Worm (Caenorhabditis elegans): ENCODE results near the gene clec-146.

The clec-146 gene

DNA sequence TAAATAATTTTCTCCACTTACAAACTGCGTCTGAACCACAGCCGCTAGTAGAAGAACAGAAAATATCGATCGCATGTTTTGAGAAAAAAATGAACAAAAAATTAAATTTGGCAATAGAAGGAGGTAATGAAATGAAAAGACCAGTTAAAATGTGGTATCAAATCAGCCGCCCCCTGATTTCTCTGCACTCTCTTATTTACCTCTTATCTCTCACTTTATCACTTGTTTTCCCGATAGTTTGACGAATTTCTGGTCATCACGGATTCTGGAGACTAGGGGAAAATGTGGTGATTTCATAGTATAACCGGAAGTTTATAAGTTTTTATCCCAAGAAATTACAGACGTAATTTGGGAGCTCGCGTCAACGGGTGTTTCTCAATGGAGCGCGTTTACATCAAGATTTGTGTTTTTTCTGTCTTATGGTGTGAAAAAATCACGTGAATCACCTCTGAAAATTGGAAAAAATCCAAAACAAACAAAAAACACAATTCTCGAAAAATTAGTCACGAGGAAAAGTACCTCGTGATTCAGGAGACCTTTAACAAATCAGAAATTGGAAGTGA is at the start of gene clec-146:
Gene clec-146, minus strand, starts transcription at position 116 of the 563 bp plus-strand sequence.
- no peak for TF ChIP-seq W03F9.2 (tag; optimal IDR thresholded peaks at IDR 0.05)
- TF ChIP-seq dao-5 (tag; optimal IDR thresholded peaks at IDR 0.05), result no peak
- TF ChIP-seq him-1 (tag; optimal IDR thresholded peaks at IDR 0.05), result no peak

DNA sequence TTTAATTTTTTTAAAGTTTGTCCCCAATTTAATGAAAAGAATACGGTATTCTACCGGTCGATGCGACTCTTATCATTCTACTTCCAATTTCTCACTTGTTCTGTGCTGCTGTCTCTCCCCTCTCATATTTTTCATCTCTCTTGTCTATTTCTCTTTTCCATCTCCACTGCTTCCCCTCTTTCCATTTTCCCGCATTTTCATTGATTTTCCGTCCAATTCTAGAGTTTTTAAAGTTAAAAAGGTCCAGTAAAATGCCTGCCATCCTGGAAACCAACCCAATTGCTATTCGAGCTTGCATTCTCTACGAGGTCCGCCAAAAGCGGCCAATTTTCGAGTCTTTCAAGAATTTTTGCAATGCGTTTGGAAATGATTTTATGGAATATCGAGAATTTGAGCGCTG is 47.7 kb upstream of the clec-146 start, which contains the start of gene fbxa-167:
Gene fbxa-167, plus strand, starts transcription at position 179 of the 400 bp plus-strand sequence.
- TF ChIP-seq W03F9.2 (tag; optimal IDR thresholded peaks at IDR 0.05) (no peak), him-1 (tag; optimal IDR thresholded peaks at IDR 0.05) (no peak), dao-5 (tag; optimal IDR thresholded peaks at IDR 0.05) (no peak)

DNA sequence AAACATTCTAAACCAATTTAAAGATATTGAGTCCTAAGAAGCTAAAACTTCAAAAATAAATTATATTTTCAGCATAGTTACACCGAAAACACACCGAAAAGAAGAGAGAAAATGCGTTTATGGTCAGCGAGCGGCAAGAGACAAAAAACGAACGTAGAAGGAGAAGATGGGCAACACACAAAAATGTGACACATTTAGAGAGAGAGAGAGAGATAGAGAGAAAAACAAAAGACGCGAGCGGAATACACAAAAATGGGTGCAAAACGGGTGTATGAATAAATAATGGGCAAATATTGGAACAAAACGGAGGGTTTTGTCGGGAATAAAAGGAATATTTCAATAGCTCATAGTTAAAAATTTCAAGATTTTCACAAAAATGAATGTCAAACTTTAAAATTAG is 46.6 kb upstream of the clec-146 start:
- no peak for TF ChIP-seq dao-5 (tag; optimal IDR thresholded peaks at IDR 0.05)
- no peak for TF ChIP-seq him-1 (tag; optimal IDR thresholded peaks at IDR 0.05)
- TF ChIP-seq W03F9.2 (tag; optimal IDR thresholded peaks at IDR 0.05), result no peak

DNA sequence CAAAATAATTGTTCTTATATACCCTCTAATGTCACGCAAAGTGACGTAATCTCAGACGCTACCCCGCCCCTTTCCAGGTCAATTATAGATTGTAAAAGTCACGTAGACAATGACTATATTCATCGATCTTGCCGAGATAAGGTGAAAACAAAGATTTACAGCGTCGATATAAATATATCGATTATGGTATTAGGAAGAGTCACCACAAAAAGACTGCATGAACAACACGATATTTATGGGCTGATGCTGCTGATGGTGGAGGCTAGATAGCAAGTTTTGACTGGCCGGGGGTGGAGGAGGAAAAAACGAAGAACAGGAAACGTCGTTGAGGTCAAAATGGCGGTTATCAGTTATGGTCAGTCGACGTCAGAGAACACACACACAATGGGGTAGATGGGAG is 45.0 kb upstream of the clec-146 start:
- no peak for TF ChIP-seq dao-5 (tag; optimal IDR thresholded peaks at IDR 0.05)
- TF ChIP-seq W03F9.2 (tag; optimal IDR thresholded peaks at IDR 0.05), result no peak
- TF ChIP-seq him-1 (tag; optimal IDR thresholded peaks at IDR 0.05), result no peak

DNA sequence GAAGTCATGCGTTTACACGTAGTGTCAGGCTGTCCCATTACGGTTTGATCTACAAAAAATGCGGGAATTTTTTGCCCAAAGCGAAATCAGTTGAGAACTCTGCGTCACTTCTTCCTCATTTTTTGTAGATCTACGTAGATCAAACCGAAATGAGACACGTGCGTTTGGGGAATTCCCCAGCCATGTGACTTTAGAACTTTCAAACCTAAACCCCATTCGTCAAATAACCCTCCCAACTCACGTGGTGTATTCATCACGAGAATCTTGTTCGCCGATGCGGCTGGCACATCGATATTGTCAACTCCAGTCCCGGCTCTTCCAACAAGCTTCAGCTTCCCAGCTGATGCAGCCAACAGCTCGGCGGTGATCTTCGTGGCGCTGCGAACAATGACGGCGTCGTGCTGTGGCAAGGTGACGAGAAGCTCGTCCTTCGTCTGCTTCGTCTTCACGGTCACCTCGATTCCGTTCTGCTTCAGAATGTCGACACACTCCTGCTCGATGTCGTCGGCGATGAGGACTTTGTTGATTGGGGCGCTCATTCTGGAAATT is 44.4 kb upstream of the clec-146 start, which contains the start of gene phdh-1:
Gene phdh-1, minus strand, starts transcription at position 540 of the 549 bp plus-strand sequence.
- no peak for TF ChIP-seq dao-5 (tag; optimal IDR thresholded peaks at IDR 0.05)

DNA sequence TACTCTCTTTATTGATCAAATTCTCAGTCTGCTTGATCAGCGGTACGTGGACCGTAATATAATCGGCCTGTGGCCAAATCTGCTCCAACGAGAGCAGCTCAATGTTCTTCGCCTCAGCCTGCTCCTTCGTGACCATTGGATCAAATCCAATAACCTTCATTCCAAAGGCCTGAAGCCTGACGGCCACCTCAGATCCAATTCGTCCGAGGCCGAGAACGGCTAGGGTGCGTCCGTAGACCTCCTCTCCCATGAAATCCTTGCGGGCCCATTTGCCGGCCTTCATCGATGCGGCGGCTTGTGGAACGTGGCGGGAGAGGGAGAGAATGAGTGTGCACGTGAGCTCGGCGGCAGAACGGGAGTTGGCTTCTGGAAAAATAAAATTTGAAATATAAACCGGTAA is 43.9 kb upstream of the clec-146 start:
- no peak for TF ChIP-seq W03F9.2 (tag; optimal IDR thresholded peaks at IDR 0.05)
- no peak for TF ChIP-seq dao-5 (tag; optimal IDR thresholded peaks at IDR 0.05)
- TF ChIP-seq him-1 (tag; optimal IDR thresholded peaks at IDR 0.05), result no peak

DNA sequence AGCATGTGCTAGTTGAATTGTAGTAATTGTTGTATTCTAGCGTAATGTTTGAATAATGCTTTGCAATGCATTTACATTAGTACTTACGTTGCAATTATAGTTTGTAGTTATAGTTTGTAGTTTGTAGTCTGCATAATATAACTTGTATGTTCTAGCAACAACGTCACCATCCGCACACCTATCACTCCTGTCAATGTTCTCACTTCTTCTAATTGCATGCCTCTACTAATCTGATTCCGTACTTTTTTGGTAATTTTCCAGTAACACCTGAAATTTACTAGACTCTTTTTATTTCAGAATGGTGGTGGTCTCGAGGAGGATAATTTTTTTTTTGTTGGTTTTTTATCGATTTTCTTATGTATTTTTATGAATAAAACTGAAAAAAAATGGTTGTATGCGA is 43.0 kb upstream of the clec-146 start:
- no peak for TF ChIP-seq W03F9.2 (tag; optimal IDR thresholded peaks at IDR 0.05)
- TF ChIP-seq dao-5 (tag; optimal IDR thresholded peaks at IDR 0.05), result no peak
- no peak for TF ChIP-seq him-1 (tag; optimal IDR thresholded peaks at IDR 0.05)

DNA sequence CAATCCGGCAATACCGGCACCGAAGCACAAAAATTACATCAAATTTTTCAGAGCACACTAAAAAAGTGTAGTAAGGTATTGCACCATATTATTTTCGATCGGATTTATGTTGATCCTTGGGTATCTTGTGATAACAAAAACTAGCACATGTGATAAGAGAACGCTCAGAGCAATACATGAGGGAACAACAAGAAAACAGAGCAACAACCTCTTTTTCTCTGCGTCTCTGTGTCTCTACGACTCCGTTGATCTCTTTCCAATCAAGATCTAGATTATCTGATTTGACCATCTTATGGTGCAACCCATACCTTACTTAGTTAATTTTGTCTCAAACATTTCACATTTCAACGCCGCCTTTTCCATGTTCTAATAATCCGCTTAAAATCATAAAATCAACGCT is 38.7 kb upstream of the clec-146 start, which contains the start of gene tag-10:
Gene tag-10, plus strand, starts transcription at position 347 of the 400 bp plus-strand sequence.
- no peak for TF ChIP-seq dao-5 (tag; optimal IDR thresholded peaks at IDR 0.05)
- no peak for TF ChIP-seq W03F9.2 (tag; optimal IDR thresholded peaks at IDR 0.05)
- no peak for TF ChIP-seq him-1 (tag; optimal IDR thresholded peaks at IDR 0.05)

DNA sequence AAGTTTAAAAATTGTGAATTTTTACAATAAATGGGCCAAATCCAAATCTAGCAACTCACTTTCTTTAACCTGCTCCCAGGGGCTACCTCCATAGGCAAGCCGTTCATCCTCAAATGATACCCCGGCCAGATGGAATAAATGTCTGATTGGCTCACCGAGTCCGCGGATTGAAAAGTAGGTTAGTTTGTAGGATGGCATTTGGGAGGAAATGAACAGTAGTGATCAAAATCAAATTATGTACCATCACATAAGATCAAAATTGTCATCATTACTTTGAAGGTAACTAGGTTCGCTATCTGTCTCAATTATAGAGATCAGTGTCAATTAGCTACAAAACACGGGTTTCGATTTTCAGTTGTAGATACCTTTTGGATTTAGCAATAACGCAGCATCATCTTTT is 37.1 kb upstream of the clec-146 start, which contains the start of the genes gst-17 and gst-18:
Gene gst-17, minus strand, starts transcription at position 101 of the 400 bp plus-strand sequence.
Gene gst-18, minus strand, starts transcription at position 198 of the 400 bp plus-strand sequence.
- no peak for TF ChIP-seq him-1 (tag; optimal IDR thresholded peaks at IDR 0.05)
- no peak for TF ChIP-seq dao-5 (tag; optimal IDR thresholded peaks at IDR 0.05)
- no peak for TF ChIP-seq W03F9.2 (tag; optimal IDR thresholded peaks at IDR 0.05)

DNA sequence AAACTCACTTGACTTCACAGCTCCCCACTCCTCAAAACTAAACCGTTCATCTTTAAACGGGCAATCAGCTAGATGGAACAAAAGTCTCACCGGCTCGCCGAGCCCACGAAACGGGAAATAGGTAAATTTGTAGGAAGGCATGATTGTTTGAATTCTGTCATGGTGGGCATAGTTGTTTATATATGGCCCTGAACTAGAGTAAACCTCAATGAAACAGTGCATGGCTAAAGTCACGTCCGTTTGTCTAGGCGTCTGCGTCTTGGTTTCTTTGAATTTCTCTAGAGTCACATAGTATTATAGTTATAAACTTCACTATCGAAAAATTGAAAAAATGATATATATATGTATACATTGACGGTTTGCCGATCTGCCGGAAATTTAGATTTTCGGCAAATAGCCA is 33.4 kb upstream of the clec-146 start, which contains the start of gene gst-19:
Gene gst-19, minus strand, starts transcription at position 145 of the 400 bp plus-strand sequence.
- no peak for TF ChIP-seq him-1 (tag; optimal IDR thresholded peaks at IDR 0.05)

DNA sequence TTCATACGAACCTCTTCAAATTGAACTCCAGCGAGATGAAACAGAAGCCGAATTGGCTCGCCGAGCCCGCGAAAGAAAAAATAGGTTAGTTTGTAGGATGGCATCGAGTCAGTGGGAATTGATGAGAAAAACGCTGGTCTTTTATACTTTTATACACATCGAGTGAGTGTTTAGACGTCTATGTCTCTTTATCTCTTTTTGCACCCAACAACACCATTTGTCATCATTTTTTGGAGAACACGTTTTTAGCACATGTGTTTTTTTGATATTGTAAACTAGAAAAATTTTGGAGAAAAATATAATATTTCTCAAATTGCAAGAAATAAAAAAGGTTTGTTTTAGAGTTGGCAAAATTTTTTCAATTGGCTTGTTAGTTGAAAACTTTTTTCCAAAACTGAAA is 30.8 kb upstream of the clec-146 start, which contains the start of gene gst-16:
Gene gst-16, minus strand, starts transcription at position 111 of the 400 bp plus-strand sequence.
- TF ChIP-seq dao-5 (tag; optimal IDR thresholded peaks at IDR 0.05) (no peak), him-1 (tag; optimal IDR thresholded peaks at IDR 0.05) (no peak), W03F9.2 (tag; optimal IDR thresholded peaks at IDR 0.05) (no peak)

DNA sequence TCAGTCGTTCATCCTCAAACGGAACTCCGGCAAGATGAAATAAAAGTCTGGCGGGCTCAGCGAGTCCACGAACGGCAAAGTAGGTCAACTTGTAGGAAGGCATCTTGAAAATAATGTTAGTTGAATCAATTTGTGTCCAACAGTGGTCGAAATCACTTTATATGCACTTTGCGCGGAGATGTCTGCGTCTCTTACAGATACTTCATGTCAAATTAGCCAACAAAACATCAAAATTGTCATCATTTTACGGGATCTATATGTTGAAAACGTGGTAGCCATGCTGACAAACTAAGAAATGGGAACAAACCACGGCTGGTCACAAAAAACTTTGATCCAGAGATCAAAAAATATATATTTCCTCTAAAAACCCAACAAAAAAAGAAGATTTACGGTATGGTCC is 24.2 kb upstream of the clec-146 start, which contains the start of gene gst-12:
Gene gst-12, minus strand, starts transcription at position 254 of the 400 bp plus-strand sequence.
- TF ChIP-seq him-1 (tag; optimal IDR thresholded peaks at IDR 0.05), result no peak
- TF ChIP-seq dao-5 (tag; optimal IDR thresholded peaks at IDR 0.05), result no peak
- no peak for TF ChIP-seq W03F9.2 (tag; optimal IDR thresholded peaks at IDR 0.05)

DNA sequence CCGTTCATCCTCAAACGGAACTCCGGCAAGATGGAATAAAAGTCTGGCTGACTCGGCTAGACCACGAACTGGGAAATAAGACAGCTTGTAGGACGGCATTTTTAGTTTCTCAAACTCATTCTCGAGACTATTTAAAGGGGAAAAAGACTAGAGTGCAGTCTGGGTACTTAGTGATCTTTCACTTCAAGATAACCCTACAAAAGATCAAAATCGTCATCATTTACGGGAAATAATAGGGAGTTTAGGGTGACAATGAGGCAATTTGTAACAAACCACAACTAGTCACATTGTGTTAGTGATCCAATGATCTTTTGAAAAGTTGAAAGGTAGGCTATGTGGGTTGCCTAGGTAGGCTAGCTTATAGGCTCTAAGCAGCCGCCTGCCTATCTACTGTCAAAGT is 22.4 kb upstream of the clec-146 start, which contains the start of gene gst-14:
Gene gst-14, minus strand, starts transcription at position 101 of the 400 bp plus-strand sequence.
- TF ChIP-seq him-1 (tag; optimal IDR thresholded peaks at IDR 0.05) (no peak), dao-5 (tag; optimal IDR thresholded peaks at IDR 0.05) (no peak)

DNA sequence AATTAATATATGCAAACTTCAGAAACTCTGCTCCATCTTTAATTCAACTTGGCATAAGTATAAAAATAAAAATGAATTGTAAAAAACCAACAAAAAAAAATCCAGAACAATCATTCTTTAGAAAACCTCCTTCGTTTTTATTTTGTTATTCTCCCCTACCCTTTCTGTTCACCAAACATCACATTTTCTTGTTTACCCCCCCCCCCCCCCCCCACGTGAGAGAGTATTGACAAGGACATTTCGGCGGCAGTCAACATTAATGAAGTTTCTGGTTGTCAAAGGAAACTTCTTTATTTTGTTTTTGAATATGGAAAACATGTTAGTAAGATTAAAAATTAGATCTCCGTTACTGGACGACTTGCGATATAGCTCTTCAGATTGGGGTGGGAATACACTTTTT is 20.9 kb upstream of the clec-146 start:
- no peak for TF ChIP-seq him-1 (tag; optimal IDR thresholded peaks at IDR 0.05)
- no peak for TF ChIP-seq dao-5 (tag; optimal IDR thresholded peaks at IDR 0.05)
- TF ChIP-seq W03F9.2 (tag; optimal IDR thresholded peaks at IDR 0.05), result no peak

All from whole organism, L4/young adult.